Worm (Caenorhabditis elegans) whole organism, young adult: Measurements from ENCODE around the gene M01F1.8.

Experiments
- B0336.3 ChIP-seq: fragments of 200-800 bp; sonication (Bioruptor generic); IDR thresholded peaks from 2 replicates; pipeline ENCODE4 v1.3.6; 2022; ENCODE audit warnings: missing genetic modification characterization, missing compliant biosample characterization
- F23B12.7 ChIP-seq: sonication (generic microtip); optimal IDR thresholded peaks from 2 replicates; lab custom pipeline; 2017; ENCODE audit warnings: missing genetic modification characterization, mild to moderate bottlenecking, missing compliant biosample characterization, antibody characterized with exemption, moderate library complexity; ENCODE audit not compliant: insufficient read depth
- F52B5.7 ChIP-seq: sonication (generic microtip); optimal IDR thresholded peaks from 2 replicates; lab custom pipeline; 2016; ENCODE audit warnings: mild to moderate bottlenecking, missing genetic modification characterization, missing compliant biosample characterization
- T26A5.8 ChIP-seq: sonication (generic microtip); optimal IDR thresholded peaks from 2 replicates; lab custom pipeline; 2016; ENCODE audit warnings: missing genetic modification characterization, missing compliant biosample characterization
- Y67H2A.10 ChIP-seq: fragments of 200-800 bp; sonication (Bioruptor generic); conservative IDR thresholded peaks from 2 replicates; pipeline ENCODE4 v1.3.6; 2022; ENCODE audit warnings: missing genetic modification reagents, missing genetic modification characterization, missing compliant biosample characterization
- akir-1 ChIP-seq: fragments of 200-800 bp; sonication (Bioruptor generic); optimal IDR thresholded peaks from 2 replicates; lab custom pipeline; 2018; ENCODE audit warnings: mild to moderate bottlenecking, missing genetic modification characterization, moderate library complexity, missing compliant biosample characterization
- atf-7 ChIP-seq: sonication (generic microtip); optimal IDR thresholded peaks from 2 replicates; lab custom pipeline; 2017; ENCODE audit warnings: mild to moderate bottlenecking, missing genetic modification characterization, missing compliant biosample characterization
- athp-1 ChIP-seq: sonication (generic microtip); optimal IDR thresholded peaks from 2 replicates; lab custom pipeline; 2017; ENCODE audit warnings: mild to moderate bottlenecking, missing genetic modification characterization, missing compliant biosample characterization
- attf-3 ChIP-seq: fragments of 200-800 bp; sonication (Bioruptor generic); conservative IDR thresholded peaks from 2 replicates; pipeline ENCODE4 v1.3.6; 2022; ENCODE audit warnings: missing genetic modification reagents, missing genetic modification characterization, missing compliant biosample characterization
- bed-1 ChIP-seq: fragments of 200-800 bp; sonication (Bioruptor generic); IDR thresholded peaks from 2 replicates; pipeline ENCODE4 v1.3.6; 2022; ENCODE audit warnings: missing genetic modification reagents, missing genetic modification characterization, missing compliant biosample characterization
- ccch-3 ChIP-seq: fragments of 200-800 bp; sonication (Bioruptor generic); optimal IDR thresholded peaks from 2 replicates; lab custom pipeline; 2018; ENCODE audit warnings: mild to moderate bottlenecking, missing genetic modification characterization, missing compliant biosample characterization
- cebp-1 ChIP-seq, 2 experiments: fragments of 200-800 bp in 1 of 2; sonication (Bioruptor generic) in 1 of 2; sonication (generic microtip) in 1 of 2; IDR thresholded peaks in 1 of 2; optimal IDR thresholded peaks in 1 of 2; 2 replicates each; pipeline versions ENCODE4 v1.3.6 to Lab custom; 2017 to 2022; ENCODE audit warnings: missing compliant biosample characterization in 2 of 2, missing genetic modification characterization in 2 of 2, mild to moderate bottlenecking in 1 of 2, missing genetic modification reagents in 1 of 2, moderate library complexity in 1 of 2
- ceh-27 ChIP-seq: fragments of 200-800 bp; sonication (Bioruptor generic); optimal IDR thresholded peaks from 2 replicates; lab custom pipeline; 2018; ENCODE audit warnings: mild to moderate bottlenecking, missing genetic modification characterization, moderate library complexity, missing compliant biosample characterization
- dox-1 ChIP-seq: fragments of 200-800 bp; sonication (Bioruptor generic); IDR thresholded peaks from 2 replicates; pipeline ENCODE4 v1.3.6; 2022; ENCODE audit warnings: missing genetic modification reagents, missing genetic modification characterization, missing compliant biosample characterization
- dpl-1 ChIP-seq: fragments of 150-350 bp; optimal IDR thresholded peaks from 2 replicates; lab custom pipeline; 2014; ENCODE audit warnings: missing biosample characterization, missing genetic modification reagents, missing genetic modification characterization
- efl-1 ChIP-seq: fragments of 150-350 bp; optimal IDR thresholded peaks from 2 replicates; lab custom pipeline; 2014; ENCODE audit warnings: missing biosample characterization, missing genetic modification reagents, missing genetic modification characterization
- egl-18 ChIP-seq: fragments of 200-800 bp; sonication (Bioruptor generic); IDR thresholded peaks from 2 replicates; pipeline ENCODE4 v1.3.6; 2022; ENCODE audit warnings: missing genetic modification reagents, missing genetic modification characterization, missing compliant biosample characterization
- egrh-3 ChIP-seq: fragments of 200-800 bp; sonication (Bioruptor generic); IDR thresholded peaks from 2 replicates; pipeline ENCODE4 v1.3.6; 2022; ENCODE audit warnings: missing genetic modification reagents, missing genetic modification characterization, missing compliant biosample characterization
- ets-4 ChIP-seq: fragments of 200-800 bp; sonication (Bioruptor generic); optimal IDR thresholded peaks from 2 replicates; lab custom pipeline; 2018; ENCODE audit warnings: mild to moderate bottlenecking, missing genetic modification characterization, missing compliant biosample characterization
- fkh-3 ChIP-seq: sonication (generic microtip); optimal IDR thresholded peaks from 2 replicates; lab custom pipeline; 2016; ENCODE audit warnings: mild to moderate bottlenecking, missing genetic modification characterization, missing compliant biosample characterization
- lag-1 ChIP-seq: fragments of 200-800 bp; sonication (Bioruptor generic); IDR thresholded peaks from 2 replicates; pipeline ENCODE4 v1.3.6; 2022; ENCODE audit warnings: missing genetic modification reagents, missing genetic modification characterization, missing compliant biosample characterization
- let-607 ChIP-seq, 2 experiments: fragments of 200-800 bp in 1 of 2; sonication (Bioruptor generic) in 1 of 2; sonication (generic microtip) in 1 of 2; optimal IDR thresholded peaks; 2 replicates each; lab custom pipeline; 2016 to 2018; ENCODE audit warnings: mild to moderate bottlenecking in 2 of 2, missing compliant biosample characterization in 2 of 2, missing genetic modification characterization in 2 of 2, moderate library complexity in 2 of 2, missing genotype in 1 of 2
- lin-35 ChIP-seq, 3 experiments: fragments of 150-350 bp in 2 of 3; sonication (generic microtip) in 1 of 3; optimal IDR thresholded peaks; 2 replicates each; lab custom pipeline; 2014 to 2018; ENCODE audit warnings: missing biosample characterization in 3 of 3, missing genetic modification characterization in 3 of 3, missing genetic modification reagents in 3 of 3
- lin-54 ChIP-seq: fragments of 200-800 bp; sonication (Bioruptor generic); optimal IDR thresholded peaks from 2 replicates; lab custom pipeline; 2018; ENCODE audit warnings: mild to moderate bottlenecking, missing genetic modification characterization, missing compliant biosample characterization
- lsl-1 ChIP-seq: fragments of 200-800 bp; sonication (Bioruptor generic); optimal IDR thresholded peaks from 2 replicates; lab custom pipeline; 2018; ENCODE audit warnings: mild to moderate bottlenecking, missing genetic modification characterization, moderate library complexity, missing compliant biosample characterization
- madf-8 ChIP-seq: fragments of 200-800 bp; sonication (Bioruptor generic); conservative IDR thresholded peaks from 2 replicates; pipeline ENCODE4 v1.3.6; 2022; ENCODE audit warnings: missing genetic modification reagents, missing genetic modification characterization, missing compliant biosample characterization
- mel-28 ChIP-seq: sonication (generic microtip); optimal IDR thresholded peaks from 2 replicates; lab custom pipeline; 2016; ENCODE audit warnings: borderline replicate concordance, mild to moderate bottlenecking, missing genetic modification characterization, missing compliant biosample characterization
- nfya-1 ChIP-seq: sonication (generic microtip); optimal IDR thresholded peaks from 2 replicates; lab custom pipeline; 2017; ENCODE audit warnings: antibody characterized with exemption, missing compliant biosample characterization, missing genetic modification characterization, borderline replicate concordance; ENCODE audit not compliant: insufficient read depth
- nfya-2 ChIP-seq: fragments of 200-800 bp; sonication (Bioruptor generic); IDR thresholded peaks from 2 replicates; pipeline ENCODE4 v1.3.6; 2022; ENCODE audit warnings: missing genetic modification reagents, missing genetic modification characterization, missing compliant biosample characterization
- nfyb-1 ChIP-seq: fragments of 200-800 bp; sonication (Bioruptor generic); IDR thresholded peaks from 2 replicates; pipeline ENCODE4 v1.3.6; 2022; ENCODE audit warnings: missing genetic modification reagents, missing genetic modification characterization, missing compliant biosample characterization
- nhr-179 ChIP-seq: sonication (generic microtip); optimal IDR thresholded peaks from 2 replicates; lab custom pipeline; 2016; ENCODE audit warnings: mild to moderate bottlenecking, missing genetic modification characterization, missing compliant biosample characterization
- nhr-80 ChIP-seq: sonication (generic microtip); optimal IDR thresholded peaks from 2 replicates; lab custom pipeline; 2016; ENCODE audit warnings: missing genetic modification characterization, missing compliant biosample characterization
- rcor-1 ChIP-seq: fragments of 200-800 bp; sonication (Bioruptor generic); IDR thresholded peaks from 2 replicates; pipeline ENCODE4 v1.3.6; 2022; ENCODE audit warnings: missing genetic modification reagents, missing genetic modification characterization, missing compliant biosample characterization
- rec-8 ChIP-seq, 2 experiments: sonication (generic microtip); optimal IDR thresholded peaks; 2 replicates each; lab custom pipeline; 2016; ENCODE audit warnings: mild to moderate bottlenecking in 2 of 2, missing genetic modification characterization in 2 of 2, missing genetic modification reagents in 2 of 2, missing genotype in 2 of 2, missing biosample characterization in 1 of 2, missing compliant biosample characterization in 1 of 2, moderate library complexity in 1 of 2
- snpc-1.1 ChIP-seq: sonication (generic microtip); optimal IDR thresholded peaks from 2 replicates; lab custom pipeline; 2017; ENCODE audit warnings: missing genetic modification characterization, mild to moderate bottlenecking, missing compliant biosample characterization, antibody characterized with exemption, moderate library complexity, missing genotype, missing genetic modification reagents; ENCODE audit not compliant: insufficient read depth
- snpc-1.3 ChIP-seq: sonication (generic microtip); optimal IDR thresholded peaks from 2 replicates; lab custom pipeline; 2017; ENCODE audit warnings: missing genetic modification characterization, mild to moderate bottlenecking, missing compliant biosample characterization, antibody characterized with exemption, moderate library complexity, missing genotype, missing genetic modification reagents; ENCODE audit not compliant: insufficient read depth
- tlf-1 ChIP-seq: fragments of 200-800 bp; sonication (Bioruptor generic); optimal IDR thresholded peaks from 2 replicates; lab custom pipeline; 2018; ENCODE audit warnings: mild to moderate bottlenecking, missing genetic modification characterization, missing compliant biosample characterization
- ztf-18 ChIP-seq: sonication (generic microtip); optimal IDR thresholded peaks from 2 replicates; lab custom pipeline; 2016; ENCODE audit warnings: missing genotype, mild to moderate bottlenecking, missing genetic modification characterization, missing compliant biosample characterization
- ztf-28 ChIP-seq: fragments of 200-800 bp; sonication (Bioruptor generic); IDR thresholded peaks from 2 replicates; pipeline ENCODE4 v1.3.6; 2022; ENCODE audit warnings: missing genetic modification reagents, missing genetic modification characterization, missing compliant biosample characterization

Gene M01F1.8

DNA sequence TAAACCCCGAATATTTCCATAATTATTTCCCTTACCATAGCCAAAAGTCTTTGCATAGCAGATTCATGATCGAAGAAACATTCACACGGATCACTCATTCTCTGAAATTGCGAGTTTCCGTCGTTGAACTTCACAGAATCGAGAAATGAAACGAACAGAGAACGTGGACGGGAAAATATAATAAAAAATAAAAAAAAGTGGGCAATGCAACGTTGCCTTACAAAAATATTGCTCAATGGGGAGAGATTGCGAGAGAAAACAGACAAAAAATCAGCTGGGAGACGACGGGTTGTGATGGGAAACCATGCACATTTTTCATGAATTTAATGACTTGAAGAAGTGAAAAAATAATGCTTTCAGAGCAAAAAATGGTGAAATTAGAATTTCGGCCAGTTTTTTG lies 32.7 kb downstream of the M01F1.8 start, which contains the start of gene smim-14:
Gene smim-14 (minus strand): TSS at position 101 of the 400 bp plus-strand sequence.
- TF ChIP-seq bed-1 (GFP tag; lab: Robert Waterston, UW): no peak
- no peak for TF ChIP-seq lin-35 (GFP tag; optimal IDR thresholded peaks at IDR 0.05; lab: Kevin White, UChicago)
- no peak for TF ChIP-seq lsl-1

- no peak for TF ChIP-seq cebp-1 (GFP tag; IDR thresholded peaks at IDR 0.05; lab: Robert Waterston, UW)
- peak; percentile 13 for TF ChIP-seq cebp-1 (tag; optimal IDR thresholded peaks at IDR 0.05; lab: Kevin White, UChicago)
- no peak for TF ChIP-seq fkh-3
- peak; percentile 52 for TF ChIP-seq nhr-80 (tag; lab: Kevin White, UChicago)
Observed at ce11 chrIII:3468384-3468783, 34.0 kb downstream of the M01F1.8 start.

- TF ChIP-seq ets-4 (GFP tag; lab: Kevin White, UChicago) (no peak), T26A5.8 (tag; lab: Kevin White, UChicago) (no peak), madf-8 (GFP tag; lab: Robert Waterston, UW) (no peak), nfyb-1 (GFP tag; lab: Robert Waterston, UW) (peak; percentile 73), dox-1 (GFP tag; lab: Robert Waterston, UW) (no peak)
- TF ChIP-seq, all 124 proteins: peak for 1
Observed at ce11 chrIII:3467013-3467412, 35.3 kb downstream of the M01F1.8 start.

DNA sequence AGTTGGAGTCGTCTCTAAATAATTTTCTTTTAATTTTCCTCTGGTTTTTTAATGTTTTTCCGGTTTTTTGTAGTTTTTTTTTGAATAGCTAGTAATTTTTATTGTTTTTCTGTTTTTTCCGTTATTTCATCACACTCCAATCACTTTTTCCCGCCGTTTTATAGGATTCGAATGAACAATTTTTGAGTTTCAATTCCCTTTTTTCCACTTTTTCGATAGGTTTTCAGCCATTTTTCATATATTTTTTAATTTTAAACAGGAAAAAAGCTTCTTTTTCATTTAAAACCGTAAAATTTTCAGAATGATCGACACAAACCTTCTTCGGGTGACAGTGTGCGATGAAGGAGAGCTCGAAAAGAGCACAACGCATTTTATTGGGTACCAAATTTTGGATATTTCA lies 40.9 kb downstream of the M01F1.8 start, which contains the start of gene pph-6:
Gene pph-6 (plus strand): TSS at position 301 of the 400 bp plus-strand sequence.
- no peak for TF ChIP-seq nfya-2
- TF ChIP-seq B0336.3 (GFP tag; lab: Robert Waterston, UW): no peak
- no peak for TF ChIP-seq egrh-3

- TF ChIP-seq lsl-1 (peak; percentile 89), attf-3 (GFP tag; lab: Robert Waterston, UW) (peak; percentile 45; the same call in 1 of the 2 replicates), snpc-1.1 (tag; lab: Kevin White, UChicago) (peak; percentile 76), F52B5.7 (tag; lab: Kevin White, UChicago) (peak; percentile 23), ztf-18 (peak; percentile 99), ccch-3 (no peak), nhr-179 (tag; lab: Kevin White, UChicago) (no peak), rcor-1 (GFP tag; lab: Robert Waterston, UW) (peak; percentile 96), lin-54 (GFP tag; lab: Kevin White, UChicago) (peak; percentile 99), akir-1 (no peak), F23B12.7 (peak; percentile 69), nfya-2 (no peak), atf-7 (peak; percentile 84), let-607 (tag; optimal IDR thresholded peaks at IDR 0.05; lab: Kevin White, UChicago) (peak; percentile 36 to 77), efl-1 (GFP tag; lab: Kevin White, UChicago) (peak; percentile 83), dpl-1 (peak; percentile 89), tlf-1 (peak; percentile 95), ztf-28 (peak; percentile 84), lag-1 (no peak), ceh-27 (GFP tag; lab: Kevin White, UChicago) (peak; percentile 75), egl-18 (peak; percentile 80; the same call in 1 of the 2 replicates), nfya-1 (tag; lab: Kevin White, UChicago) (no peak), mel-28 (tag; lab: Kevin White, UChicago) (no peak), nhr-80 (tag; lab: Kevin White, UChicago) (peak; percentile 47), Y67H2A.10 (GFP tag; lab: Robert Waterston, UW) (peak; percentile 25; the same call in 1 of the 2 replicates), athp-1 (tag; lab: Kevin White, UChicago) (peak; percentile 93), rec-8 (tag; optimal IDR thresholded peaks at IDR 0.05; lab: Kevin White, UChicago) (peak in 1 of 2 experiments; percentile 50), snpc-1.3 (tag; lab: Kevin White, UChicago) (peak; percentile 94)
Observed at ce11 chrIII:3460061-3460460, 42.3 kb downstream of the M01F1.8 start, which contains the start of gene C34C12.8. Gene C34C12.8 (plus strand): TSS chrIII:3460406.
